Worm (Caenorhabditis elegans): Measurements from ENCODE around the gene str-84.

- TF ChIP-seq tbx-11 (GFP tag; IDR thresholded peaks at IDR 0.05), result no peak
- no peak for TF ChIP-seq ceh-13 (GFP tag; optimal IDR thresholded peaks at IDR 0.05)
- no peak for TF ChIP-seq tra-4 (tag; optimal IDR thresholded peaks at IDR 0.05)
- no peak for TF ChIP-seq ceh-36 (tag; optimal IDR thresholded peaks at IDR 0.05)
- no peak for TF ChIP-seq sea-1 (GFP tag; conservative IDR thresholded peaks at IDR 0.05)
- TF ChIP-seq ama-1 (optimal IDR thresholded peaks at IDR 0.05), result no peak
- no peak for TF ChIP-seq B0310.2 (tag; optimal IDR thresholded peaks at IDR 0.05)
- TF ChIP-seq aly-1 (tag; optimal IDR thresholded peaks at IDR 0.05), result no peak
- no peak for TF ChIP-seq hmbx-1 (tag; optimal IDR thresholded peaks at IDR 0.05)
- TF ChIP-seq hmg-4 (GFP tag; optimal IDR thresholded peaks at IDR 0.05), result no peak
Observed at ce11 chrV:8990194-8990649, 9.5 kb upstream of the str-84 start, which contains the start of gene F59E11.7.

Measured in whole organism, early embryonic.